Fruit fly (Drosophila melanogaster) whole organism, embryonic: ENCODE data around the gene CG15382.

ENCODE experiments used
- Ada2b ChIP-seq: fragments of 200-800 bp; sonication (Bioruptor generic); IDR thresholded peaks from 2 replicates; pipeline ENCODE4 v1.3.6; 2022; ENCODE audit warnings: missing biosample characterization, missing genetic modification characterization
- Awh ChIP-seq: fragments of 200-800 bp; sonication (Bioruptor generic); IDR thresholded peaks from 2 replicates; pipeline ENCODE4, ENCODE4 v1.3.6; 2022; ENCODE audit warnings: missing biosample characterization, missing genetic modification characterization
- B-H1 ChIP-seq: fragments of 200-800 bp; sonication (Bioruptor generic); IDR thresholded peaks from 3 replicates; pipeline ENCODE4 v1.3.6; 2022; ENCODE audit warnings: missing biosample characterization, missing genetic modification characterization
- B-H2 ChIP-seq: fragments of 200-800 bp; sonication (Bioruptor generic); optimal IDR thresholded peaks from 2 replicates; lab custom pipeline; 2018; ENCODE audit warnings: missing biosample characterization, mild to moderate bottlenecking, missing genetic modification characterization
- CG11504 ChIP-seq: fragments of 200-800 bp; sonication (Bioruptor generic); optimal IDR thresholded peaks from 3 replicates; lab custom pipeline; 2019; ENCODE audit warnings: missing biosample characterization, mild to moderate bottlenecking, missing genetic modification characterization, moderate library complexity
- CG12155 ChIP-seq: fragments of 200-800 bp; sonication (Bioruptor generic); optimal IDR thresholded peaks from 3 replicates; lab custom pipeline; 2016; ENCODE audit warnings: missing biosample characterization, missing genetic modification characterization
- CG12391 ChIP-seq: fragments of 200-800 bp; sonication (Bioruptor generic); optimal IDR thresholded peaks from 3 replicates; lab custom pipeline; 2018; ENCODE audit warnings: missing biosample characterization, mild to moderate bottlenecking, missing genetic modification characterization, moderate library complexity
- CG13296 ChIP-seq: fragments of 200-800 bp; sonication (Bioruptor generic); optimal IDR thresholded peaks from 3 replicates; lab custom pipeline; 2018; ENCODE audit warnings: missing biosample characterization, mild to moderate bottlenecking, missing genetic modification characterization
- CG14014 ChIP-seq: fragments of 200-800 bp; sonication (Bioruptor generic); IDR thresholded peaks from 2 replicates; pipeline ENCODE4 v1.3.6; 2022; ENCODE audit warnings: missing biosample characterization, missing genetic modification characterization
- CG14441 ChIP-seq: fragments of 200-800 bp; sonication (Bioruptor generic); IDR thresholded peaks from 2 replicates; pipeline ENCODE4 v1.3.6; 2022; ENCODE audit warnings: missing biosample characterization, missing genetic modification characterization
- CG1792 ChIP-seq: fragments of 200-800 bp; sonication (Bioruptor generic); optimal IDR thresholded peaks from 2 replicates; lab custom pipeline; 2016; ENCODE audit warnings: missing biosample characterization, missing genetic modification characterization
- CG31224 ChIP-seq: fragments of 200-800 bp; sonication (Bioruptor generic); IDR thresholded peaks from 2 replicates; pipeline ENCODE4 v1.3.6; 2022; ENCODE audit warnings: missing biosample characterization, missing genetic modification characterization
- CG34224 ChIP-seq: fragments of 200-800 bp; sonication (Bioruptor generic); IDR thresholded peaks from 3 replicates; pipeline ENCODE4 v1.3.6; 2022; ENCODE audit warnings: missing biosample characterization, missing genetic modification characterization; ENCODE audit not compliant: partially characterized antibody
- CG34376 ChIP-seq: fragments of 200-800 bp; sonication (Bioruptor generic); optimal IDR thresholded peaks from 2 replicates; lab custom pipeline; 2018; ENCODE audit warnings: missing biosample characterization, mild to moderate bottlenecking, missing genetic modification characterization
- CG3995 ChIP-seq: fragments of 200-800 bp; sonication (Bioruptor generic); optimal IDR thresholded peaks from 3 replicates; lab custom pipeline; 2016; ENCODE audit warnings: missing biosample characterization, missing genetic modification characterization
- CG6175 ChIP-seq: fragments of 200-800 bp; sonication (Bioruptor generic); IDR thresholded peaks from 3 replicates; pipeline ENCODE4 v1.3.6; 2022; ENCODE audit warnings: missing biosample characterization, missing genetic modification characterization
- CG6683 ChIP-seq: fragments of 200-800 bp; sonication (Bioruptor generic); optimal IDR thresholded peaks from 2 replicates; lab custom pipeline; 2017; ENCODE audit warnings: missing biosample characterization, mild to moderate bottlenecking, missing genetic modification characterization, missing genetic modification reagents
- CG6791 ChIP-seq: fragments of 200-800 bp; sonication (Bioruptor generic); IDR thresholded peaks from 3 replicates; pipeline ENCODE4 v1.3.6; 2022; ENCODE audit warnings: missing biosample characterization, missing genetic modification characterization; ENCODE audit not compliant: partially characterized antibody
- CG9215 ChIP-seq: fragments of 200-800 bp; sonication (Bioruptor generic); IDR thresholded peaks from 2 replicates; pipeline ENCODE4 v1.3.6; 2022; ENCODE audit warnings: missing biosample characterization, missing genetic modification characterization
- CG9876 ChIP-seq: fragments of 200-800 bp; sonication (Bioruptor generic); optimal IDR thresholded peaks from 2 replicates; lab custom pipeline; 2016; ENCODE audit warnings: missing biosample characterization, missing genetic modification characterization
- Dad ChIP-seq: fragments of 200-800 bp; sonication (Bioruptor generic); optimal IDR thresholded peaks from 3 replicates; lab custom pipeline; 2016; ENCODE audit warnings: missing biosample characterization, missing genetic modification characterization
- Fer1 ChIP-seq: fragments of 200-800 bp; sonication (Bioruptor generic); optimal IDR thresholded peaks from 2 replicates; lab custom pipeline; 2017; ENCODE audit warnings: missing biosample characterization, mild to moderate bottlenecking, missing genetic modification characterization
- Gsc ChIP-seq: fragments of 200-800 bp; sonication (Bioruptor generic); IDR thresholded peaks from 2 replicates; pipeline ENCODE4 v1.3.6; 2022; ENCODE audit warnings: missing biosample characterization, missing genetic modification characterization
- Hey ChIP-seq: fragments of 200-800 bp; sonication (Bioruptor generic); optimal IDR thresholded peaks from 3 replicates; lab custom pipeline; 2018; ENCODE audit warnings: missing biosample characterization, mild to moderate bottlenecking, missing genetic modification characterization
- Hr78 ChIP-seq, 2 experiments: fragments of 200-800 bp in 1 of 2; fragments of >200 bp in 1 of 2; sonication (Bioruptor generic) in 1 of 2; optimal IDR thresholded peaks; 2 replicates each; lab custom pipeline; 2017 to 2019; ENCODE audit warnings: missing biosample characterization in 2 of 2, missing genetic modification characterization in 2 of 2, mild to moderate bottlenecking in 1 of 2, moderate library complexity in 1 of 2
- Kr ChIP-seq: fragments of 200-800 bp; sonication (Bioruptor generic); optimal IDR thresholded peaks from 2 replicates; lab custom pipeline; 2017; ENCODE audit warnings: missing biosample characterization, mild to moderate bottlenecking, missing genetic modification characterization
- MESR4 ChIP-seq: fragments of 200-800 bp; sonication (Bioruptor generic); optimal IDR thresholded peaks from 2 replicates; lab custom pipeline; 2018; ENCODE audit warnings: missing biosample characterization, mild to moderate bottlenecking, missing genetic modification characterization, moderate library complexity
- Mes4 ChIP-seq: fragments of 200-800 bp; sonication (Bioruptor generic); optimal IDR thresholded peaks from 2 replicates; lab custom pipeline; 2016; ENCODE audit warnings: missing biosample characterization, missing genetic modification characterization
- Mrtf ChIP-seq: fragments of 200-800 bp; sonication (Bioruptor generic); IDR thresholded peaks from 3 replicates; pipeline ENCODE4 v1.3.6; 2022; ENCODE audit warnings: missing biosample characterization, missing genetic modification characterization
- PHDP ChIP-seq: fragments of 200-800 bp; sonication (Bioruptor generic); optimal IDR thresholded peaks from 3 replicates; lab custom pipeline; 2018; ENCODE audit warnings: missing biosample characterization, mild to moderate bottlenecking, missing genetic modification characterization, moderate library complexity
- Poxn ChIP-seq: fragments of 200-800 bp; sonication (Bioruptor generic); IDR thresholded peaks from 2 replicates; pipeline ENCODE4 v1.3.6; 2022; ENCODE audit warnings: missing biosample characterization, missing genetic modification characterization
- Scr ChIP-seq: fragments of 200-800 bp; sonication (Bioruptor generic); IDR thresholded peaks from 2 replicates; pipeline ENCODE4 v1.3.6; 2022; ENCODE audit warnings: missing biosample characterization, missing genetic modification characterization; ENCODE audit not compliant: partially characterized antibody
- Sin3A ChIP-seq: fragments of >200 bp; optimal IDR thresholded peaks from 2 replicates; lab custom pipeline; 2018
- Sox102F ChIP-seq: fragments of 200-800 bp; sonication (Bioruptor generic); optimal IDR thresholded peaks from 2 replicates; lab custom pipeline; 2018; ENCODE audit warnings: missing biosample characterization, mild to moderate bottlenecking, missing genetic modification characterization, moderate library complexity
- Ssrp ChIP-seq: fragments of 200-800 bp; sonication (Bioruptor generic); optimal IDR thresholded peaks from 2 replicates; lab custom pipeline; 2018; ENCODE audit warnings: missing biosample characterization, mild to moderate bottlenecking, missing genetic modification characterization, moderate library complexity
- ara ChIP-seq: fragments of 200-800 bp; sonication (Bioruptor generic); IDR thresholded peaks from 2 replicates; pipeline ENCODE4 v1.3.6; 2022; ENCODE audit warnings: missing biosample characterization, missing genetic modification characterization
- ato ChIP-seq: fragments of 200-800 bp; sonication (Bioruptor generic); IDR thresholded peaks from 2 replicates; pipeline ENCODE4 v1.3.6; 2022; ENCODE audit warnings: missing biosample characterization, missing genetic modification characterization; ENCODE audit not compliant: partially characterized antibody
- chif ChIP-seq, 2 experiments: fragments of 200-800 bp; sonication (Bioruptor generic); optimal IDR thresholded peaks; 3 replicates each; lab custom pipeline; 2016; ENCODE audit warnings: missing biosample characterization in 2 of 2, missing genetic modification characterization in 2 of 2
- lbe ChIP-seq: fragments of 200-800 bp; sonication (Bioruptor generic); optimal IDR thresholded peaks from 2 replicates; lab custom pipeline; 2016; ENCODE audit warnings: missing biosample characterization, mild to moderate bottlenecking, missing genetic modification characterization
- lmd ChIP-seq: fragments of 200-800 bp; sonication (Bioruptor generic); IDR thresholded peaks from 2 replicates; pipeline ENCODE4 v1.3.6; 2022; ENCODE audit warnings: missing biosample characterization, missing genetic modification characterization
- mld ChIP-seq: fragments of 200-800 bp; sonication (Bioruptor generic); IDR thresholded peaks from 3 replicates; pipeline ENCODE4 v1.3.6; 2022; ENCODE audit warnings: missing biosample characterization, missing genetic modification characterization; ENCODE audit not compliant: partially characterized antibody
- nerfin-2 ChIP-seq: fragments of 200-800 bp; sonication (Bioruptor generic); IDR thresholded peaks from 2 replicates; pipeline ENCODE4 v1.3.6; 2022; ENCODE audit warnings: missing biosample characterization, missing genetic modification characterization; ENCODE audit not compliant: partially characterized antibody
- nmo ChIP-seq: fragments of 200-800 bp; sonication (Bioruptor generic); optimal IDR thresholded peaks from 2 replicates; lab custom pipeline; 2018; ENCODE audit warnings: missing biosample characterization, mild to moderate bottlenecking, missing genetic modification characterization, moderate library complexity
- nom ChIP-seq: fragments of 200-800 bp; sonication (Bioruptor generic); optimal IDR thresholded peaks from 2 replicates; lab custom pipeline; 2017; ENCODE audit warnings: missing biosample characterization, missing genetic modification characterization, mild to moderate bottlenecking, moderate library complexity, missing genetic modification reagents
- odd ChIP-seq: fragments of 200-800 bp; sonication (Bioruptor generic); optimal IDR thresholded peaks from 2 replicates; lab custom pipeline; 2017; ENCODE audit warnings: missing biosample characterization, mild to moderate bottlenecking, missing genetic modification characterization
- sd ChIP-seq: fragments of 200-800 bp; sonication (Bioruptor generic); optimal IDR thresholded peaks from 3 replicates; lab custom pipeline; 2018; ENCODE audit warnings: missing biosample characterization, mild to moderate bottlenecking, missing genetic modification characterization, moderate library complexity
- slou ChIP-seq: fragments of 200-800 bp; sonication (Bioruptor generic); optimal IDR thresholded peaks from 3 replicates; lab custom pipeline; 2016; ENCODE audit warnings: missing biosample characterization, missing genetic modification characterization
- tin ChIP-seq: fragments of 200-800 bp; sonication (Bioruptor generic); optimal IDR thresholded peaks from 3 replicates; lab custom pipeline; 2016; ENCODE audit warnings: missing biosample characterization, missing genetic modification characterization
- wor ChIP-seq: fragments of 200-800 bp; sonication (Bioruptor generic); IDR thresholded peaks from 2 replicates; pipeline ENCODE4 v1.3.6; 2022; ENCODE audit warnings: missing biosample characterization, missing genetic modification characterization

The CG15382 gene

dm6 chr2L:2147208-2147607, 8.3 kb upstream of the CG15382 start, which contains the start of the genes CG11723 and Tbcd (continued):
- TF ChIP-seq Ada2b (GFP tag; lab: Robert Waterston, UW) = peak; percentile 91
- TF ChIP-seq CG14441 = peak; percentile 95
- TF ChIP-seq B-H1 = peak; percentile 90
- peak; percentile 93 for TF ChIP-seq ara (GFP tag; lab: Robert Waterston, UW)
- TF ChIP-seq CG9876 = peak; percentile 72
- TF ChIP-seq Hr78 (GFP tag; optimal IDR thresholded peaks at IDR 0.05; lab: Kevin White, UChicago) = no peak
- peak; percentile 73 for TF ChIP-seq nom (GFP tag; lab: Kevin White, UChicago)
- TF ChIP-seq mld (GFP tag; lab: Robert Waterston, UW) = no peak
- peak; percentile 66 for TF ChIP-seq CG34224 (GFP tag; lab: Robert Waterston, UW)
- TF ChIP-seq Mrtf (GFP tag; lab: Robert Waterston, UW) = peak; percentile 91
- TF ChIP-seq chif (GFP tag; optimal IDR thresholded peaks at IDR 0.05; lab: Kevin White, UChicago) = peak; percentile 62 to 89
- TF ChIP-seq ato (GFP tag; lab: Robert Waterston, UW) = 0 out of 2 replicates have a peak, but pooled peaks have one; percentile 30
- TF ChIP-seq CG31224 = peak; percentile 85
- no peak for TF ChIP-seq Sox102F (GFP tag; lab: Kevin White, UChicago)
- TF ChIP-seq CG6791 (GFP tag; lab: Robert Waterston, UW) = peak; percentile 42; the same call in 1 of the 3 replicates
- peak; percentile 92 for TF ChIP-seq nmo (GFP tag; lab: Kevin White, UChicago)
- TF ChIP-seq CG6683 = peak; percentile 59
- no peak for TF ChIP-seq CG13296 (GFP tag; lab: Kevin White, UChicago)
- TF ChIP-seq wor (GFP tag; lab: Robert Waterston, UW) = peak; percentile 84
- peak; percentile 92 for TF ChIP-seq CG12391 (tag; lab: Kevin White, UChicago)
- TF ChIP-seq CG3995 (GFP tag; lab: Kevin White, UChicago) = peak; percentile 58
- TF ChIP-seq Gsc (GFP tag; lab: Robert Waterston, UW) = peak; percentile 67
- TF ChIP-seq Dad (GFP tag; lab: Kevin White, UChicago) = peak; percentile 79
- TF ChIP-seq PHDP (tag; lab: Kevin White, UChicago) = no peak
- no peak for TF ChIP-seq odd (GFP tag; lab: Kevin White, UChicago)
- TF ChIP-seq sd (tag; lab: Kevin White, UChicago) = no peak
- TF ChIP-seq CG34376 (GFP tag; lab: Kevin White, UChicago) = peak; percentile 62
- TF ChIP-seq MESR4 (GFP tag; lab: Kevin White, UChicago) = peak; percentile 56
- TF ChIP-seq Kr (GFP tag; lab: Kevin White, UChicago) = no peak
- TF ChIP-seq CG14014 (GFP tag; lab: Robert Waterston, UW) = peak; percentile 87
- peak; percentile 84 for TF ChIP-seq Fer1 (GFP tag; lab: Kevin White, UChicago)
- TF ChIP-seq Awh (GFP tag; lab: Robert Waterston, UW) = peak; percentile 93
- peak; percentile 86 for TF ChIP-seq tin
- TF ChIP-seq Poxn = peak; percentile 61; the same call in 1 of the 2 replicates
- no peak for TF ChIP-seq CG11504
- TF ChIP-seq lmd = peak; percentile 92
- peak; percentile 81 for TF ChIP-seq Sin3A (lab: Kevin White, UChicago)
- peak; percentile 87 for TF ChIP-seq Ssrp (tag; lab: Kevin White, UChicago)
- peak; percentile 79 for TF ChIP-seq Mes4 (GFP tag; lab: Kevin White, UChicago)
- peak; percentile 33; the same call in 1 of the 2 replicates for TF ChIP-seq Scr (GFP tag; lab: Robert Waterston, UW)
- peak; percentile 76 for TF ChIP-seq CG1792 (GFP tag; lab: Kevin White, UChicago)
- TF ChIP-seq nerfin-2 (GFP tag; lab: Robert Waterston, UW) = 0 out of 2 replicates have a peak, but pooled peaks have one; percentile 13
- TF ChIP-seq CG9215 = peak; percentile 90
- peak; percentile 86 for TF ChIP-seq CG12155 (GFP tag; lab: Kevin White, UChicago)
- peak; percentile 48 for TF ChIP-seq slou (GFP tag; lab: Kevin White, UChicago)
- TF ChIP-seq B-H2 (GFP tag; lab: Kevin White, UChicago) = no peak
- TF ChIP-seq CG6175 (GFP tag; lab: Robert Waterston, UW) = peak; percentile 76; the same call in 2 of the 3 replicates
- TF ChIP-seq lbe (GFP tag; lab: Kevin White, UChicago) = no peak
- no peak for TF ChIP-seq Hey (tag; lab: Kevin White, UChicago)
